Fruit fly (Drosophila melanogaster): ENCODE measurements around the gene CG11714.
A peak's percentile ranks its signal among the peaks of the same experiment; 100 is the strongest.

Gene CG11714

DNA sequence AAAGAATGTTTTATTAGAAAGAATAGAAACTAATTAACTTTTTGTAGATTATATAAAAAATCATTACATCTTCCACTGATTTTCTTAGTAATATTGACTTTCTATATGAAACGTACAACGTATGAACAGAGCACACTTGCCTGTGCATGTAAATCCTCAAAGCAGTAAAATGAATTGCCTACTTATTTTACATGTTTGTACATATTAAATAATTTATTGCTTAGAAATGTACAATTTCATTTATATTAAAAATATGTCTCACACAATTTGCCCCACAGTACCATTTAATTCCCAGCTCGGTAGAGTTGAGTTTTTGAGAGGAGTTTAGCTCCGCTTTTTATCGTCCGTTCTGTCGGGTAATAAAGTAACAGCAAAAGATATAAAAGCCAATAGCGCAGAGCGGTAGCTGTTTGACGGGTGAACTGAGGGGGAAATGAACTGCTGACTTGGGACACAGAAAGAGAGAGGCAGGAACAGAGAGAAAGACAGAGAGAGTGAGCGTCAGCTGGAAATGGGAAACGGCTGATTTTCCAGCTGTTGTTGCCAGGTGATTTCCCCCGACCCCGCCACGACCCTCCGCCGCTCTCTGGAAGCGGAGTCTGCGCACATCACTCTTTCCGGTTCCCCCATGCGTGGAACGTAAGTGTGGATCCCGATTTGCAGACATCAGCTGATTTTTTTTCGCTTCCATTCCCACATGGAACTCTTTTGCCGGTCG, 29.3 kb downstream of the CG11714 start (continued):
- TF ChIP-seq sim (GFP tag; IDR thresholded peaks at IDR 0.05) (0 out of 2 replicates have a peak, but pooled peaks have one; percentile 5), schlank (tag; optimal IDR thresholded peaks at IDR 0.05) (no peak), sisA (GFP tag; IDR thresholded peaks at IDR 0.05) (no peak), ems (GFP tag; optimal IDR thresholded peaks at IDR 0.05) (no peak), Lhr (GFP tag; optimal IDR thresholded peaks at IDR 0.05) (no peak), corto (GFP tag; optimal IDR thresholded peaks at IDR 0.05) (no peak), CG16815 (GFP tag; optimal IDR thresholded peaks at IDR 0.05) (no peak), CG43689 (GFP tag; IDR thresholded peaks at IDR 0.05) (no peak), CG8359 (GFP tag; optimal IDR thresholded peaks at IDR 0.05; ENCODE audit: borderline replicate concordance) (no peak), CG10366 (GFP tag; IDR thresholded peaks at IDR 0.05) (no peak), CG11398 (GFP tag; optimal IDR thresholded peaks at IDR 0.05) (no peak), dimm (GFP tag; IDR thresholded peaks at IDR 0.05) (no peak), HmgZ (tag; optimal IDR thresholded peaks at IDR 0.05) (no peak), inv (GFP tag; IDR thresholded peaks at IDR 0.05; ENCODE audit: partially characterized antibody) (no peak), CG16813 (GFP tag; IDR thresholded peaks at IDR 0.05; ENCODE audit: partially characterized antibody) (no peak), CG2199 (GFP tag; IDR thresholded peaks at IDR 0.05) (no peak), CG4360 (GFP tag; IDR thresholded peaks at IDR 0.05) (no peak), CG17186 (GFP tag; optimal IDR thresholded peaks at IDR 0.05) (no peak), hbn (GFP tag; IDR thresholded peaks at IDR 0.05; ENCODE audit: partially characterized antibody) (0 out of 2 replicates have a peak, but pooled peaks have one; percentile 14), CG12942 (GFP tag; optimal IDR thresholded peaks at IDR 0.05) (no peak), CG7271 (tag; optimal IDR thresholded peaks at IDR 0.05) (no peak), CG2875 (GFP tag; optimal IDR thresholded peaks at IDR 0.05) (no peak), MBD-R2 (GFP tag; IDR thresholded peaks at IDR 0.05) (no peak), Kr (GFP tag; optimal IDR thresholded peaks at IDR 0.05) (no peak), Blimp-1 (GFP tag; optimal IDR thresholded peaks at IDR 0.05) (no peak), ken (GFP tag; IDR thresholded peaks at IDR 0.05) (no peak), CG11085 (GFP tag; IDR thresholded peaks at IDR 0.05) (no peak), pb (GFP tag; optimal IDR thresholded peaks at IDR 0.05) (no peak), Scr (GFP tag; IDR thresholded peaks at IDR 0.05; ENCODE audit: partially characterized antibody) (peak; percentile 25; the same call in 1 of the 2 replicates), cato (GFP tag; optimal IDR thresholded peaks at IDR 0.05; ENCODE audit: borderline replicate concordance) (no peak), prd (optimal IDR thresholded peaks at IDR 0.05) (no peak), prd (GFP tag; IDR thresholded peaks at IDR 0.05) (no peak), CG3163 (GFP tag; optimal IDR thresholded peaks at IDR 0.05) (peak; percentile 22), CG9932 (GFP tag; IDR thresholded peaks at IDR 0.05) (no peak), sna (GFP tag; IDR thresholded peaks at IDR 0.05; ENCODE audit: partially characterized antibody) (peak; percentile 47; the same call in 1 of the 2 replicates), Neu2 (GFP tag; optimal IDR thresholded peaks at IDR 0.05; ENCODE audit: borderline replicate concordance) (no peak), CG7745 (tag; optimal IDR thresholded peaks at IDR 0.05) (no peak), usp (GFP tag; optimal IDR thresholded peaks at IDR 0.05) (no peak), CG5180 (GFP tag; optimal IDR thresholded peaks at IDR 0.05) (peak; percentile 28), CG2120 (GFP tag; optimal IDR thresholded peaks at IDR 0.05) (no peak), gcm (GFP tag; optimal IDR thresholded peaks at IDR 0.05) (no peak), Vsx1 (GFP tag; optimal IDR thresholded peaks at IDR 0.05) (no peak), bowl (GFP tag; IDR thresholded peaks at IDR 0.05) (no peak), danr (GFP tag; IDR thresholded peaks at IDR 0.05) (no peak), tna (GFP tag; IDR thresholded peaks at IDR 0.05; ENCODE audit: partially characterized antibody) (peak; percentile 25; the same call in 1 of the 2 replicates), ase (GFP tag; IDR thresholded peaks at IDR 0.05) (no peak), GATAe (GFP tag; conservative IDR thresholded peaks at IDR 0.05) (no peak), Med (GFP tag) (peak; percentile 76), Atf6 (GFP tag; IDR thresholded peaks at IDR 0.05) (no peak), Adf1 (GFP tag; IDR thresholded peaks at IDR 0.05) (peak; percentile 11; the same call in 1 of the 2 replicates)
